Worm (Caenorhabditis elegans) whole organism, L2 larva: ENCODE results near the gene gpa-18.

ENCODE experiments used
- ama-1 ChIP-seq: fragments of 150-350 bp; optimal IDR thresholded peaks from 2 replicates; lab custom pipeline; 2018; ENCODE audit warnings: inconsistent platforms
- dmd-4 ChIP-seq: sonication (generic microtip); optimal IDR thresholded peaks from 2 replicates; lab custom pipeline; 2017; ENCODE audit warnings: missing biosample characterization, missing genetic modification characterization
- fos-1 ChIP-seq: fragments of 150-350 bp; optimal IDR thresholded peaks from 2 replicates; lab custom pipeline; 2014; ENCODE audit warnings: missing biosample characterization, missing genetic modification characterization
- gmeb-1 ChIP-seq: fragments of 150-350 bp; optimal IDR thresholded peaks from 2 replicates; lab custom pipeline; 2014; ENCODE audit warnings: missing biosample characterization, missing genetic modification characterization
- lin-39 ChIP-seq: fragments of 150-350 bp; optimal IDR thresholded peaks from 2 replicates; lab custom pipeline; 2014; ENCODE audit warnings: missing biosample characterization, missing genetic modification reagents, missing genetic modification characterization
- lsy-2 ChIP-seq, 2 experiments: fragments of 150-350 bp in 1 of 2; sonication (generic microtip) in 1 of 2; optimal IDR thresholded peaks; 2 replicates each; lab custom pipeline; 2014 to 2017; ENCODE audit warnings: missing biosample characterization in 2 of 2, missing genetic modification characterization in 2 of 2
- nhr-77 ChIP-seq: fragments of 150-350 bp; optimal IDR thresholded peaks from 2 replicates; lab custom pipeline; 2014; ENCODE audit warnings: missing biosample characterization, missing genetic modification characterization
- unc-39 ChIP-seq: fragments of 150-350 bp; optimal IDR thresholded peaks from 2 replicates; lab custom pipeline; 2014; ENCODE audit warnings: missing biosample characterization, missing genetic modification characterization
- unc-55 ChIP-seq: fragments of 150-350 bp; sonication (generic microtip); optimal IDR thresholded peaks from 3 replicates; lab custom pipeline; 2014; ENCODE audit warnings: missing biosample characterization, missing genetic modification reagents, missing genetic modification characterization

- no peak for TF ChIP-seq dmd-4 (tag; lab: Kevin White, UChicago)
- no peak for TF ChIP-seq lsy-2 (tag; optimal IDR thresholded peaks at IDR 0.05; lab: Kevin White, UChicago)
- TF ChIP-seq fos-1 (tag; lab: Kevin White, UChicago) = no peak
- TF ChIP-seq ama-1 (lab: Kevin White, UChicago) = no peak
- no peak for TF ChIP-seq nhr-77
- no peak for TF ChIP-seq unc-55
- TF ChIP-seq unc-39 (tag; lab: Kevin White, UChicago) = no peak
- TF ChIP-seq lin-39 (tag; lab: Kevin White, UChicago) = no peak
- no peak for TF ChIP-seq gmeb-1 (tag; lab: Kevin White, UChicago)
Observed at ce11 chrIV:5169335-5169734, 26.1 kb downstream of the gpa-18 start.
